1 fruit fly cellular context compared by ENCODE assay signal in genomic region chr3L:14559659-14560058, dm6.
A peak's percentile ranks its signal among the peaks of the same experiment; 100 is the strongest.
TF ChIP-seq lines count a peak whose summit lies in the region.

Gene CG34039 (plus strand): TSS chr3L:14560000.

TF ChIP-seq in whole organism, embryonic, 481 proteins besides CTCF, POLR2A, EP300 and RAD21 (continued from another document and continues in another):
- TF ChIP-seq prd (optimal IDR thresholded peaks at IDR 0.05; lab: Kevin White, UChicago) (no peak), prd (GFP tag; IDR thresholded peaks at IDR 0.05; lab: Robert Waterston, UW) (no peak), CG7839 (tag; optimal IDR thresholded peaks at IDR 0.05; lab: Kevin White, UChicago) (peak; percentile 25), CG10959 (GFP tag; IDR thresholded peaks at IDR 0.05; lab: Robert Waterston, UW) (no peak), chinmo (GFP tag; IDR thresholded peaks at IDR 0.05; lab: Robert Waterston, UW; ENCODE audit: partially characterized antibody) (peak; percentile 90), nom (GFP tag; optimal IDR thresholded peaks at IDR 0.05; lab: Kevin White, UChicago) (no peak), CG1832 (GFP tag; optimal IDR thresholded peaks at IDR 0.05; lab: Kevin White, UChicago) (no peak), CG17912 (GFP tag; optimal IDR thresholded peaks at IDR 0.05; lab: Kevin White, UChicago) (no peak), CG1792 (GFP tag; optimal IDR thresholded peaks at IDR 0.05; lab: Kevin White, UChicago) (no peak), Dbx (GFP tag; IDR thresholded peaks at IDR 0.05; lab: Robert Waterston, UW) (no peak), Stat92E (GFP tag; optimal IDR thresholded peaks at IDR 0.05; lab: Kevin White, UChicago) (no peak), zen2 (GFP tag; IDR thresholded peaks at IDR 0.05; lab: Robert Waterston, UW; ENCODE audit: partially characterized antibody) (no peak; the same call in 2 of the 3 replicates), CG16813 (GFP tag; IDR thresholded peaks at IDR 0.05; lab: Robert Waterston, UW; ENCODE audit: partially characterized antibody) (peak; percentile 93), run (tag; optimal IDR thresholded peaks at IDR 0.05; lab: Kevin White, UChicago) (no peak), CG8290 (GFP tag; optimal IDR thresholded peaks at IDR 0.05; lab: Kevin White, UChicago) (peak; percentile 50), CG8290 (tag; optimal IDR thresholded peaks at IDR 0.05; lab: Kevin White, UChicago) (peak in 1 of 2 experiments; percentile 70), aop (GFP tag; IDR thresholded peaks at IDR 0.05; lab: Robert Waterston, UW) (no peak), E2f2 (GFP tag; IDR thresholded peaks at IDR 0.05; lab: Robert Waterston, UW) (peak; percentile 97), GATAe (GFP tag; conservative IDR thresholded peaks at IDR 0.05; lab: Robert Waterston, UW) (no peak), Hr3 (GFP tag; optimal IDR thresholded peaks at IDR 0.05; lab: Kevin White, UChicago) (no peak), fd64A (GFP tag; optimal IDR thresholded peaks at IDR 0.05; lab: Kevin White, UChicago) (no peak), Mad (GFP tag; optimal IDR thresholded peaks at IDR 0.05; lab: Kevin White, UChicago) (no peak), Rx (GFP tag; IDR thresholded peaks at IDR 0.05; lab: Robert Waterston, UW) (no peak), Atf3 (GFP tag; optimal IDR thresholded peaks at IDR 0.05; lab: Kevin White, UChicago) (no peak), CG13624 (GFP tag; optimal IDR thresholded peaks at IDR 0.05; lab: Kevin White, UChicago) (no peak), fu2 (GFP tag; optimal IDR thresholded peaks at IDR 0.05; lab: Kevin White, UChicago) (no peak), oc (tag; optimal IDR thresholded peaks at IDR 0.05; lab: Kevin White, UChicago) (no peak), CG9797 (GFP tag; optimal IDR thresholded peaks at IDR 0.05; lab: Kevin White, UChicago) (peak; percentile 9), YL-1 (GFP tag; optimal IDR thresholded peaks at IDR 0.05; lab: Kevin White, UChicago) (peak; percentile 11), Pdp1 (GFP tag; optimal IDR thresholded peaks at IDR 0.05; lab: Kevin White, UChicago) (no peak), CG12942 (GFP tag; optimal IDR thresholded peaks at IDR 0.05; lab: Kevin White, UChicago) (peak; percentile 8), CG14014 (GFP tag; IDR thresholded peaks at IDR 0.05; lab: Robert Waterston, UW) (no peak), fd96Cb (tag; optimal IDR thresholded peaks at IDR 0.05; lab: Kevin White, UChicago) (no peak), Dfd (GFP tag; optimal IDR thresholded peaks at IDR 0.05; lab: Kevin White, UChicago) (no peak), cg (GFP tag; optimal IDR thresholded peaks at IDR 0.05; lab: Kevin White, UChicago) (no peak), CG14860 (GFP tag; IDR thresholded peaks at IDR 0.05; lab: Robert Waterston, UW; ENCODE audit: partially characterized antibody) (peak; percentile 93), CG12219 (GFP tag; optimal IDR thresholded peaks at IDR 0.05; lab: Kevin White, UChicago) (no peak), gcm2 (GFP tag; optimal IDR thresholded peaks at IDR 0.05; lab: Kevin White, UChicago) (no peak), Deaf1 (tag; optimal IDR thresholded peaks at IDR 0.05; lab: Kevin White, UChicago) (no peak), CG17802 (tag; optimal IDR thresholded peaks at IDR 0.05; lab: Kevin White, UChicago) (no peak), Asciz (GFP tag; optimal IDR thresholded peaks at IDR 0.05; lab: Kevin White, UChicago) (no peak), Adf1 (GFP tag; IDR thresholded peaks at IDR 0.05; lab: Robert Waterston, UW) (no peak), gce (GFP tag; IDR thresholded peaks at IDR 0.05; lab: Robert Waterston, UW) (no peak), chn (GFP tag; optimal IDR thresholded peaks at IDR 0.05; lab: Kevin White, UChicago) (no peak), Jarid2 (GFP tag; optimal IDR thresholded peaks at IDR 0.05; lab: Kevin White, UChicago) (no peak), Drgx (GFP tag; IDR thresholded peaks at IDR 0.05; lab: Robert Waterston, UW) (no peak), ab (GFP tag; optimal IDR thresholded peaks at IDR 0.05; lab: Kevin White, UChicago) (no peak), en (GFP tag; optimal IDR thresholded peaks at IDR 0.05; lab: Kevin White, UChicago) (no peak), sob (GFP tag; IDR thresholded peaks at IDR 0.05; lab: Robert Waterston, UW) (no peak), caup (GFP tag; optimal IDR thresholded peaks at IDR 0.05; lab: Kevin White, UChicago; ENCODE audit: severe bottlenecking) (no peak), Lhr (GFP tag; optimal IDR thresholded peaks at IDR 0.05; lab: Kevin White, UChicago) (peak; percentile 90), eve (GFP tag; optimal IDR thresholded peaks at IDR 0.05; lab: Kevin White, UChicago) (peak in 1 of 2 experiments; percentile 79), Eip74EF (GFP tag; optimal IDR thresholded peaks at IDR 0.05; lab: Kevin White, UChicago) (peak in 1 of 2 experiments; percentile 15), chif (GFP tag; optimal IDR thresholded peaks at IDR 0.05; lab: Kevin White, UChicago) (no peak), CG16779 (GFP tag; IDR thresholded peaks at IDR 0.05; lab: Robert Waterston, UW) (no peak), seq (GFP tag; IDR thresholded peaks at IDR 0.05; lab: Robert Waterston, UW) (no peak), Sry-β (GFP tag; optimal IDR thresholded peaks at IDR 0.05; lab: Kevin White, UChicago) (no peak), CG8924 (tag; optimal IDR thresholded peaks at IDR 0.05; lab: Kevin White, UChicago) (peak; percentile 51), CG10267 (tag; optimal IDR thresholded peaks at IDR 0.05; lab: Kevin White, UChicago) (peak; percentile 67), luna (GFP tag; optimal IDR thresholded peaks at IDR 0.05; lab: Kevin White, UChicago) (no peak), phol (tag; optimal IDR thresholded peaks at IDR 0.05; lab: Kevin White, UChicago) (peak; percentile 69), schlank (tag; optimal IDR thresholded peaks at IDR 0.05; lab: Kevin White, UChicago) (no peak), NfI (GFP tag; optimal IDR thresholded peaks at IDR 0.05; lab: Kevin White, UChicago) (no peak), CG15073 (GFP tag; optimal IDR thresholded peaks at IDR 0.05; lab: Kevin White, UChicago) (no peak), scrt (GFP tag; optimal IDR thresholded peaks at IDR 0.05; lab: Kevin White, UChicago) (no peak), Elba2 (GFP tag; optimal IDR thresholded peaks at IDR 0.05; lab: Kevin White, UChicago) (no peak), CG2199 (GFP tag; IDR thresholded peaks at IDR 0.05; lab: Robert Waterston, UW) (no peak), stc (GFP tag; IDR thresholded peaks at IDR 0.05; lab: Robert Waterston, UW) (no peak), stwl (tag; optimal IDR thresholded peaks at IDR 0.05; lab: Kevin White, UChicago) (peak; percentile 96), pfk (GFP tag; optimal IDR thresholded peaks at IDR 0.05; lab: Kevin White, UChicago) (no peak), psq (GFP tag; optimal IDR thresholded peaks at IDR 0.05; lab: Kevin White, UChicago) (no peak), trem (tag; optimal IDR thresholded peaks at IDR 0.05; lab: Kevin White, UChicago) (peak; percentile 89), wdn (GFP tag; IDR thresholded peaks at IDR 0.05; lab: Robert Waterston, UW) (no peak), CG17186 (GFP tag; optimal IDR thresholded peaks at IDR 0.05; lab: Kevin White, UChicago) (no peak), Myb (GFP tag; optimal IDR thresholded peaks at IDR 0.05; lab: Kevin White, UChicago) (no peak), pzg (GFP tag; optimal IDR thresholded peaks at IDR 0.05; lab: Kevin White, UChicago) (peak; percentile 71), CG13775 (GFP tag; optimal IDR thresholded peaks at IDR 0.05; lab: Kevin White, UChicago) (no peak), CG33557 (GFP tag; optimal IDR thresholded peaks at IDR 0.05; lab: Kevin White, UChicago) (no peak), Ada2b (GFP tag; IDR thresholded peaks at IDR 0.05; lab: Robert Waterston, UW) (no peak), vfl (GFP tag; optimal IDR thresholded peaks at IDR 0.05; lab: Kevin White, UChicago) (no peak), CG7987 (GFP tag; optimal IDR thresholded peaks at IDR 0.05; lab: Kevin White, UChicago) (no peak), CG7928 (GFP tag; optimal IDR thresholded peaks at IDR 0.05; lab: Kevin White, UChicago) (no peak), Chrac-16 (GFP tag; optimal IDR thresholded peaks at IDR 0.05; lab: Kevin White, UChicago) (no peak), CG4820 (GFP tag; optimal IDR thresholded peaks at IDR 0.05; lab: Kevin White, UChicago) (no peak), CG10321 (GFP tag; IDR thresholded peaks at IDR 0.05; lab: Robert Waterston, UW) (no peak), NC2β (GFP tag; optimal IDR thresholded peaks at IDR 0.05; lab: Kevin White, UChicago) (peak; percentile 25), Lim3 (GFP tag; IDR thresholded peaks at IDR 0.05; lab: Robert Waterston, UW) (no peak), CG18619 (GFP tag; optimal IDR thresholded peaks at IDR 0.05; lab: Kevin White, UChicago) (no peak), CoRest (tag; optimal IDR thresholded peaks at IDR 0.05; lab: Kevin White, UChicago) (peak; percentile 33), CG17568 (GFP tag; optimal IDR thresholded peaks at IDR 0.05; lab: Kevin White, UChicago) (peak; percentile 9), HLH54F (GFP tag; optimal IDR thresholded peaks at IDR 0.05; lab: Kevin White, UChicago) (no peak), tna (GFP tag; IDR thresholded peaks at IDR 0.05; lab: Robert Waterston, UW; ENCODE audit: partially characterized antibody) (peak; percentile 93), CG3163 (GFP tag; optimal IDR thresholded peaks at IDR 0.05; lab: Kevin White, UChicago) (no peak), lmd (GFP tag; IDR thresholded peaks at IDR 0.05; lab: Robert Waterston, UW) (no peak), CG32772 (GFP tag; IDR thresholded peaks at IDR 0.05; lab: Robert Waterston, UW) (no peak), crc (GFP tag; optimal IDR thresholded peaks at IDR 0.05; lab: Kevin White, UChicago) (no peak), CG9876 (GFP tag; optimal IDR thresholded peaks at IDR 0.05; lab: Kevin White, UChicago) (no peak), CG33213 (GFP tag; optimal IDR thresholded peaks at IDR 0.05; lab: Kevin White, UChicago) (peak; percentile 31), CG30403 (GFP tag; optimal IDR thresholded peaks at IDR 0.05; lab: Kevin White, UChicago) (no peak), onecut (GFP tag; IDR thresholded peaks at IDR 0.05; lab: Robert Waterston, UW) (no peak), da (GFP tag; optimal IDR thresholded peaks at IDR 0.05; lab: Kevin White, UChicago) (no peak), CG31388 (GFP tag; optimal IDR thresholded peaks at IDR 0.05; lab: Kevin White, UChicago) (no peak), dm (GFP tag; optimal IDR thresholded peaks at IDR 0.05; lab: Kevin White, UChicago) (no peak), ken (GFP tag; IDR thresholded peaks at IDR 0.05; lab: Robert Waterston, UW) (no peak), Dref (GFP tag; IDR thresholded peaks at IDR 0.05; lab: Robert Waterston, UW) (peak; percentile 90), Fer3 (tag; optimal IDR thresholded peaks at IDR 0.05; lab: Kevin White, UChicago) (no peak), Nf-YC (tag; optimal IDR thresholded peaks at IDR 0.05; lab: Kevin White, UChicago) (peak; percentile 93), CG6654 (GFP tag; optimal IDR thresholded peaks at IDR 0.05; lab: Kevin White, UChicago) (no peak), Mrtf (GFP tag; IDR thresholded peaks at IDR 0.05; lab: Robert Waterston, UW) (no peak), CG10366 (GFP tag; IDR thresholded peaks at IDR 0.05; lab: Robert Waterston, UW) (no peak), CHES-1-like (GFP tag; optimal IDR thresholded peaks at IDR 0.05; lab: Kevin White, UChicago) (no peak), Fer2 (tag; optimal IDR thresholded peaks at IDR 0.05; lab: Kevin White, UChicago) (no peak), Spps (tag; optimal IDR thresholded peaks at IDR 0.05; lab: Kevin White, UChicago) (no peak), MESR4 (GFP tag; optimal IDR thresholded peaks at IDR 0.05; lab: Kevin White, UChicago) (no peak), HHEX (GFP tag; optimal IDR thresholded peaks at IDR 0.05; lab: Kevin White, UChicago) (no peak), ranshi (GFP tag; IDR thresholded peaks at IDR 0.05; lab: Robert Waterston, UW) (no peak), jing (GFP tag; optimal IDR thresholded peaks at IDR 0.05; lab: Kevin White, UChicago) (no peak), Trl (optimal IDR thresholded peaks at IDR 0.05; lab: Kevin White, UChicago) (no peak), Trl (GFP tag; optimal IDR thresholded peaks at IDR 0.05; lab: Kevin White, UChicago) (no peak), ttk (GFP tag; IDR thresholded peaks at IDR 0.05; lab: Robert Waterston, UW) (no peak), ap (GFP tag; IDR thresholded peaks at IDR 0.05; lab: Robert Waterston, UW) (no peak), CG1024 (GFP tag; IDR thresholded peaks at IDR 0.05; lab: Robert Waterston, UW) (no peak), rib (GFP tag; IDR thresholded peaks at IDR 0.05; lab: Robert Waterston, UW) (no peak), CG10565 (GFP tag; optimal IDR thresholded peaks at IDR 0.05; lab: Kevin White, UChicago) (no peak), Vsx1 (GFP tag; optimal IDR thresholded peaks at IDR 0.05; lab: Kevin White, UChicago) (no peak), CG4282 (GFP tag; optimal IDR thresholded peaks at IDR 0.05; lab: Kevin White, UChicago) (no peak), lab (GFP tag; optimal IDR thresholded peaks at IDR 0.05; lab: Kevin White, UChicago) (no peak), CG13123 (GFP tag; optimal IDR thresholded peaks at IDR 0.05; lab: Kevin White, UChicago) (no peak), CG12391 (tag; optimal IDR thresholded peaks at IDR 0.05; lab: Kevin White, UChicago) (peak; percentile 62), sr (GFP tag; IDR thresholded peaks at IDR 0.05; lab: Robert Waterston, UW) (no peak), TFAM (GFP tag; optimal IDR thresholded peaks at IDR 0.05; lab: Kevin White, UChicago) (no peak), Med (GFP tag; lab: Kevin White, UChicago) (peak; percentile 76), CG11696 (GFP tag; IDR thresholded peaks at IDR 0.05; lab: Robert Waterston, UW) (no peak), CG30020 (tag; optimal IDR thresholded peaks at IDR 0.05; lab: Kevin White, UChicago) (peak; percentile 45), bcd (GFP tag; optimal IDR thresholded peaks at IDR 0.05; lab: Kevin White, UChicago) (no peak), toy (GFP tag; IDR thresholded peaks at IDR 0.05; lab: Robert Waterston, UW) (no peak), nmo (GFP tag; optimal IDR thresholded peaks at IDR 0.05; lab: Kevin White, UChicago) (peak; percentile 53), CG8765 (GFP tag; IDR thresholded peaks at IDR 0.05; lab: Robert Waterston, UW) (no peak), CG7372 (GFP tag; IDR thresholded peaks at IDR 0.05; lab: Robert Waterston, UW) (no peak), CG15011 (GFP tag; optimal IDR thresholded peaks at IDR 0.05; lab: Kevin White, UChicago) (no peak), maf-S (GFP tag; optimal IDR thresholded peaks at IDR 0.05; lab: Kevin White, UChicago) (no peak)
